Fruit fly (Drosophila melanogaster): ENCODE data around the gene smo.

dm6 chr2L:277122-277671 lies at the start of gene smo:
- TF ChIP-seq EcR (GFP tag; optimal IDR thresholded peaks at IDR 0.05) (peak; percentile 27), CG8301 (tag; optimal IDR thresholded peaks at IDR 0.05) (no peak), CG9948 (tag; optimal IDR thresholded peaks at IDR 0.05) (no peak), D1 (tag; optimal IDR thresholded peaks at IDR 0.05) (no peak)
